Worm (Caenorhabditis elegans) whole organism, L3 larva: Measurements from ENCODE around the gene srz-82.

Experiments used
- ceh-9 ChIP-seq: sonication (generic microtip); optimal IDR thresholded peaks from 2 replicates; lab custom pipeline; 2018; ENCODE audit warnings: missing biosample characterization, missing genetic modification characterization
- mdl-1 ChIP-seq: fragments of 150-350 bp; optimal IDR thresholded peaks from 2 replicates; lab custom pipeline; 2014; ENCODE audit warnings: missing biosample characterization, missing genetic modification characterization

DNA sequence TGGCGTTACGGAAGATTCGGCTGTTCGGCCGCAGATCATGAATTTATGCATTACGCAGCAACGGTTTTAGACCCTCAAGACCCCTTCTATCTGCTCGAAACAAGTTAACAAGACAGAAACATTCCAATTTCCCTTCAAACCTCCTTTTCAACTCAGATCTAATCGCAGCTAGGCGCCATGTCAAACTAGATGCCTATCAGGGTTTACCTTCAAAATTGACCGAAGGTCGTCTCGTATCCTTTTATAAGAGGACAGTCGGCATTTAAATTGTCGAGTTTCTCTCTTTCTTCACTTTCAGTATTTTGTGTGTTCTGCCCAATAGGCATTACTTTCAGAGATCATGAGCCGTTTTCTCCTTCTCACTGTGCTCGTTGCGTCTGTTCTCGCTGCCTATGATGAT lies 44.7 kb upstream of the srz-82 start, which contains the start of gene grd-13:
- no peak for TF ChIP-seq mdl-1 (tag; lab: Kevin White, UChicago)
- TF ChIP-seq ceh-9 (tag; lab: Kevin White, UChicago): no peak
